Fruit fly (Drosophila melanogaster) whole organism, embryonic: Measurements from ENCODE around the gene Lztr1.

Experiments
- Abd-B ChIP-seq: fragments of 200-800 bp; sonication (Bioruptor generic); optimal IDR thresholded peaks from 2 replicates; lab custom pipeline; 2018; ENCODE audit warnings: missing biosample characterization, mild to moderate bottlenecking, missing genetic modification characterization, moderate library complexity
- Ada2b ChIP-seq: fragments of 200-800 bp; sonication (Bioruptor generic); IDR thresholded peaks from 2 replicates; pipeline ENCODE4 v1.3.6; 2022; ENCODE audit warnings: missing biosample characterization, missing genetic modification characterization
- B-H2 ChIP-seq: fragments of 200-800 bp; sonication (Bioruptor generic); optimal IDR thresholded peaks from 2 replicates; lab custom pipeline; 2018; ENCODE audit warnings: missing biosample characterization, mild to moderate bottlenecking, missing genetic modification characterization
- Blimp-1 ChIP-seq: fragments of 200-800 bp; sonication (Bioruptor generic); optimal IDR thresholded peaks from 3 replicates; lab custom pipeline; 2018; ENCODE audit warnings: missing biosample characterization, missing genetic modification characterization, mild to moderate bottlenecking, moderate library complexity, missing genetic modification reagents
- Bteb2 ChIP-seq: fragments of 200-800 bp; sonication (Bioruptor generic); optimal IDR thresholded peaks from 2 replicates; lab custom pipeline; 2016; ENCODE audit warnings: missing biosample characterization, missing genetic modification characterization
- CG10147 ChIP-seq: fragments of 200-800 bp; sonication (Bioruptor generic); optimal IDR thresholded peaks from 2 replicates; lab custom pipeline; 2019; ENCODE audit warnings: missing biosample characterization, mild to moderate bottlenecking, missing genetic modification characterization, moderate library complexity
- CG11398 ChIP-seq: fragments of 200-800 bp; sonication (Bioruptor generic); optimal IDR thresholded peaks from 2 replicates; lab custom pipeline; 2016; ENCODE audit warnings: missing biosample characterization, missing genetic modification characterization
- CG12104 ChIP-seq: fragments of 200-800 bp; sonication (Bioruptor generic); optimal IDR thresholded peaks from 3 replicates; lab custom pipeline; 2016; ENCODE audit warnings: missing biosample characterization, missing genetic modification characterization
- CG1233 ChIP-seq: fragments of 200-800 bp; sonication (Bioruptor generic); optimal IDR thresholded peaks from 4 replicates; lab custom pipeline; 2018; ENCODE audit warnings: missing biosample characterization, mild to moderate bottlenecking, missing genetic modification characterization
- CG13424 ChIP-seq: fragments of 200-800 bp; sonication (Bioruptor generic); optimal IDR thresholded peaks from 2 replicates; lab custom pipeline; 2019; ENCODE audit warnings: missing biosample characterization, mild to moderate bottlenecking, missing genetic modification characterization, moderate library complexity
- CG14441 ChIP-seq: fragments of 200-800 bp; sonication (Bioruptor generic); IDR thresholded peaks from 2 replicates; pipeline ENCODE4 v1.3.6; 2022; ENCODE audit warnings: missing biosample characterization, missing genetic modification characterization
- CG14710 ChIP-seq: fragments of 200-800 bp; sonication (Bioruptor generic); optimal IDR thresholded peaks from 3 replicates; lab custom pipeline; 2019; ENCODE audit warnings: missing biosample characterization, mild to moderate bottlenecking, missing genetic modification characterization, moderate library complexity
- CG15073 ChIP-seq: fragments of 200-800 bp; sonication (Bioruptor generic); optimal IDR thresholded peaks from 2 replicates; lab custom pipeline; 2016; ENCODE audit warnings: missing biosample characterization, missing genetic modification characterization
- CG16815 ChIP-seq: fragments of 200-800 bp; sonication (Bioruptor generic); optimal IDR thresholded peaks from 3 replicates; lab custom pipeline; 2017; ENCODE audit warnings: missing biosample characterization, mild to moderate bottlenecking, missing genetic modification characterization
- CG2120 ChIP-seq: fragments of 200-800 bp; sonication (Bioruptor generic); optimal IDR thresholded peaks from 3 replicates; lab custom pipeline; 2016; ENCODE audit warnings: missing biosample characterization, missing genetic modification characterization
- CG2202 ChIP-seq: fragments of 200-800 bp; sonication (Bioruptor generic); optimal IDR thresholded peaks from 2 replicates; lab custom pipeline; 2018; ENCODE audit warnings: missing biosample characterization, mild to moderate bottlenecking, missing genetic modification characterization
- CG31365 ChIP-seq: fragments of 200-800 bp; sonication (Bioruptor generic); optimal IDR thresholded peaks from 2 replicates; lab custom pipeline; 2018; ENCODE audit warnings: missing biosample characterization, mild to moderate bottlenecking, missing genetic modification characterization
- CG33557 ChIP-seq: fragments of 200-800 bp; sonication (Bioruptor generic); optimal IDR thresholded peaks from 2 replicates; lab custom pipeline; 2019; ENCODE audit warnings: missing biosample characterization, mild to moderate bottlenecking, missing genetic modification characterization, moderate library complexity
- CG34422 ChIP-seq: fragments of 200-800 bp; sonication (Bioruptor generic); IDR thresholded peaks from 3 replicates; pipeline ENCODE4 v1.3.6; 2022; ENCODE audit warnings: missing biosample characterization, missing genetic modification characterization
- CG5180 ChIP-seq: fragments of 200-800 bp; sonication (Bioruptor generic); optimal IDR thresholded peaks from 3 replicates; lab custom pipeline; 2017; ENCODE audit warnings: missing biosample characterization, missing genetic modification characterization, mild to moderate bottlenecking, moderate library complexity, missing genetic modification reagents
- CG6765 ChIP-seq: fragments of 200-800 bp; sonication (Bioruptor generic); optimal IDR thresholded peaks from 3 replicates; lab custom pipeline; 2017; ENCODE audit warnings: missing biosample characterization, mild to moderate bottlenecking, missing genetic modification characterization
- CG7372 ChIP-seq: fragments of 200-800 bp; sonication (Bioruptor generic); IDR thresholded peaks from 2 replicates; pipeline ENCODE4 v1.3.6; 2022; ENCODE audit warnings: missing biosample characterization, missing genetic modification characterization
- CG7786 ChIP-seq: fragments of 200-800 bp; sonication (Bioruptor generic); optimal IDR thresholded peaks from 2 replicates; lab custom pipeline; 2016; ENCODE audit warnings: missing biosample characterization, missing genetic modification characterization
- CG8089 ChIP-seq: fragments of 200-800 bp; sonication (Bioruptor generic); optimal IDR thresholded peaks from 3 replicates; lab custom pipeline; 2016; ENCODE audit warnings: missing biosample characterization, missing genetic modification characterization
- CG8765 ChIP-seq: fragments of 200-800 bp; sonication (Bioruptor generic); IDR thresholded peaks from 2 replicates; pipeline ENCODE4 v1.3.6; 2022; ENCODE audit warnings: missing biosample characterization, missing genetic modification characterization
- CG9437 ChIP-seq: fragments of 200-800 bp; sonication (Bioruptor generic); optimal IDR thresholded peaks from 2 replicates; lab custom pipeline; 2018; ENCODE audit warnings: missing biosample characterization, mild to moderate bottlenecking, missing genetic modification characterization
- CG9817 ChIP-seq: fragments of 200-800 bp; sonication (Bioruptor generic); optimal IDR thresholded peaks from 2 replicates; lab custom pipeline; 2018; ENCODE audit warnings: missing biosample characterization, mild to moderate bottlenecking, missing genetic modification characterization, moderate library complexity
- H15 ChIP-seq: fragments of 200-800 bp; sonication (Bioruptor generic); IDR thresholded peaks from 3 replicates; pipeline ENCODE4 v1.3.6; 2022; ENCODE audit warnings: missing biosample characterization, missing genetic modification characterization
- H2.0 ChIP-seq: fragments of 200-800 bp; sonication (Bioruptor generic); IDR thresholded peaks from 2 replicates; pipeline ENCODE4 v1.3.6; 2022; ENCODE audit warnings: missing biosample characterization, missing genetic modification characterization
- MBD-R2 ChIP-seq: fragments of 200-800 bp; sonication (Bioruptor generic); IDR thresholded peaks from 2 replicates; pipeline ENCODE4 v1.3.6; 2022; ENCODE audit warnings: missing biosample characterization, missing genetic modification characterization
- Neu2 ChIP-seq: fragments of 200-800 bp; sonication (Bioruptor generic); optimal IDR thresholded peaks from 3 replicates; lab custom pipeline; 2016; ENCODE audit warnings: missing biosample characterization, missing genetic modification characterization, borderline replicate concordance
- PHDP ChIP-seq: fragments of 200-800 bp; sonication (Bioruptor generic); optimal IDR thresholded peaks from 3 replicates; lab custom pipeline; 2018; ENCODE audit warnings: missing biosample characterization, mild to moderate bottlenecking, missing genetic modification characterization, moderate library complexity
- Poxn ChIP-seq: fragments of 200-800 bp; sonication (Bioruptor generic); IDR thresholded peaks from 2 replicates; pipeline ENCODE4 v1.3.6; 2022; ENCODE audit warnings: missing biosample characterization, missing genetic modification characterization
- Rx ChIP-seq: fragments of 200-800 bp; sonication (Bioruptor generic); IDR thresholded peaks from 2 replicates; pipeline ENCODE4 v1.3.6; 2022; ENCODE audit warnings: missing biosample characterization, missing genetic modification characterization
- TFAM ChIP-seq: fragments of 200-800 bp; sonication (Bioruptor generic); optimal IDR thresholded peaks from 2 replicates; lab custom pipeline; 2017; ENCODE audit warnings: missing biosample characterization, missing genetic modification characterization, inconsistent platforms
- bbx ChIP-seq: fragments of 200-800 bp; sonication (Bioruptor generic); IDR thresholded peaks from 2 replicates; pipeline ENCODE4 v1.3.6; 2022; ENCODE audit warnings: missing biosample characterization, missing genetic modification characterization; ENCODE audit not compliant: partially characterized antibody
- btn ChIP-seq: fragments of 200-800 bp; sonication (Bioruptor generic); optimal IDR thresholded peaks from 2 replicates; lab custom pipeline; 2016; ENCODE audit warnings: missing biosample characterization, missing genetic modification characterization
- crc ChIP-seq: fragments of 200-800 bp; sonication (Bioruptor generic); optimal IDR thresholded peaks from 2 replicates; lab custom pipeline; 2016; ENCODE audit warnings: missing biosample characterization, missing genetic modification characterization
- eyg ChIP-seq: fragments of 200-800 bp; sonication (Bioruptor generic); optimal IDR thresholded peaks from 3 replicates; lab custom pipeline; 2016; ENCODE audit warnings: missing biosample characterization, missing genetic modification characterization
- gem ChIP-seq: fragments of 200-800 bp; sonication (Bioruptor generic); optimal IDR thresholded peaks from 2 replicates; lab custom pipeline; 2019; ENCODE audit warnings: missing biosample characterization, mild to moderate bottlenecking, missing genetic modification characterization, moderate library complexity
- kay ChIP-seq: fragments of 200-800 bp; sonication (Bioruptor generic); optimal IDR thresholded peaks from 2 replicates; lab custom pipeline; 2016; ENCODE audit warnings: missing biosample characterization, missing genetic modification characterization
- luna ChIP-seq: fragments of 200-800 bp; sonication (Bioruptor generic); optimal IDR thresholded peaks from 2 replicates; lab custom pipeline; 2016; ENCODE audit warnings: missing biosample characterization, missing genetic modification characterization
- pros ChIP-seq: fragments of 200-800 bp; sonication (Bioruptor generic); optimal IDR thresholded peaks from 3 replicates; lab custom pipeline; 2019; ENCODE audit warnings: missing biosample characterization, mild to moderate bottlenecking, missing genetic modification characterization, moderate library complexity
- psq ChIP-seq: fragments of 200-800 bp; sonication (Bioruptor generic); optimal IDR thresholded peaks from 2 replicates; lab custom pipeline; 2017; ENCODE audit warnings: missing biosample characterization, missing genetic modification characterization
- sima ChIP-seq: fragments of 200-800 bp; sonication (Bioruptor generic); optimal IDR thresholded peaks from 2 replicates; lab custom pipeline; 2016; ENCODE audit warnings: missing biosample characterization, missing genetic modification characterization
- sisA ChIP-seq: fragments of 200-800 bp; sonication (Bioruptor generic); IDR thresholded peaks from 2 replicates; pipeline ENCODE4 v1.3.6; 2022; ENCODE audit warnings: missing biosample characterization, missing genetic modification characterization
- slou ChIP-seq: fragments of 200-800 bp; sonication (Bioruptor generic); optimal IDR thresholded peaks from 3 replicates; lab custom pipeline; 2016; ENCODE audit warnings: missing biosample characterization, missing genetic modification characterization
- trem ChIP-seq: fragments of 200-800 bp; optimal IDR thresholded peaks from 3 replicates; lab custom pipeline; 2019; ENCODE audit warnings: missing biosample characterization, mild to moderate bottlenecking, missing genetic modification characterization, moderate library complexity
- trh ChIP-seq: fragments of 200-800 bp; sonication (Bioruptor generic); optimal IDR thresholded peaks from 2 replicates; lab custom pipeline; 2016; ENCODE audit warnings: missing biosample characterization, missing genetic modification characterization
- unc-4 ChIP-seq: fragments of 200-800 bp; sonication (Bioruptor generic); IDR thresholded peaks from 2 replicates; pipeline ENCODE4 v1.3.6; 2022; ENCODE audit warnings: missing biosample characterization, missing genetic modification characterization; ENCODE audit not compliant: partially characterized antibody
- usp ChIP-seq: fragments of >200 bp; optimal IDR thresholded peaks from 2 replicates; lab custom pipeline; 2017; ENCODE audit warnings: missing biosample characterization, missing genetic modification characterization
- vnd ChIP-seq: fragments of 200-800 bp; sonication (Bioruptor generic); IDR thresholded peaks from 3 replicates; pipeline ENCODE4 v1.3.6; 2022; ENCODE audit warnings: missing biosample characterization, missing genetic modification characterization; ENCODE audit not compliant: partially characterized antibody

The Lztr1 gene

dm6 chrX:966818-967217 lies 39.4 kb upstream of the Lztr1 start (continued):
- TF ChIP-seq vnd (GFP tag; lab: Robert Waterston, UW) (no peak), CG33557 (GFP tag; lab: Kevin White, UChicago) (no peak), Bteb2 (GFP tag; lab: Kevin White, UChicago) (no peak), btn (GFP tag; lab: Kevin White, UChicago) (no peak), bbx (GFP tag; lab: Robert Waterston, UW) (no peak), CG9437 (GFP tag; lab: Kevin White, UChicago) (no peak), MBD-R2 (GFP tag; lab: Robert Waterston, UW) (no peak), pros (no peak), CG31365 (tag; lab: Kevin White, UChicago) (no peak), Ada2b (GFP tag; lab: Robert Waterston, UW) (peak; percentile 47; the same call in 1 of the 2 replicates), CG6765 (no peak), CG8765 (GFP tag; lab: Robert Waterston, UW) (no peak), psq (no peak), CG16815 (GFP tag; lab: Kevin White, UChicago) (no peak), B-H2 (GFP tag; lab: Kevin White, UChicago) (no peak), Neu2 (no peak), CG12104 (GFP tag; lab: Kevin White, UChicago) (no peak), Abd-B (GFP tag; lab: Kevin White, UChicago) (no peak), CG2120 (GFP tag; lab: Kevin White, UChicago) (peak; percentile 67), unc-4 (GFP tag; lab: Robert Waterston, UW) (no peak), luna (GFP tag; lab: Kevin White, UChicago) (no peak), CG13424 (tag; lab: Kevin White, UChicago) (peak; percentile 57), CG5180 (GFP tag; lab: Kevin White, UChicago) (no peak), CG15073 (GFP tag; lab: Kevin White, UChicago) (no peak), CG8089 (GFP tag; lab: Kevin White, UChicago) (no peak), TFAM (GFP tag; lab: Kevin White, UChicago) (no peak), Poxn (no peak), sisA (GFP tag; lab: Robert Waterston, UW) (peak; percentile 34; the same call in 1 of the 2 replicates), PHDP (tag; lab: Kevin White, UChicago) (peak; percentile 46), eyg (GFP tag; lab: Kevin White, UChicago) (no peak), H15 (GFP tag; lab: Robert Waterston, UW) (0 out of 3 replicates have a peak, but pooled peaks have one; percentile 15), CG14710 (tag; lab: Kevin White, UChicago) (no peak), CG7786 (GFP tag; lab: Kevin White, UChicago) (no peak), CG1233 (no peak), crc (GFP tag; lab: Kevin White, UChicago) (no peak), gem (tag; lab: Kevin White, UChicago) (peak; percentile 54), CG34422 (no peak), CG14441 (GFP tag; lab: Robert Waterston, UW) (peak; percentile 48; the same call in 1 of the 2 replicates), trh (GFP tag; lab: Kevin White, UChicago) (no peak), CG2202 (tag; lab: Kevin White, UChicago) (no peak), trem (tag; lab: Kevin White, UChicago) (no peak), sima (GFP tag; lab: Kevin White, UChicago) (no peak), CG10147 (GFP tag; lab: Kevin White, UChicago) (peak; percentile 26), Blimp-1 (GFP tag; lab: Kevin White, UChicago) (peak; percentile 4), CG9817 (tag; lab: Kevin White, UChicago) (peak; percentile 27), CG7372 (GFP tag; lab: Robert Waterston, UW) (no peak), kay (GFP tag; lab: Kevin White, UChicago) (no peak), usp (no peak), H2.0 (GFP tag; lab: Robert Waterston, UW) (no peak), Rx (no peak), slou (GFP tag; lab: Kevin White, UChicago) (no peak), CG11398 (no peak)
